Worm (Caenorhabditis elegans): ENCODE results near the gene mrpl-16.

The mrpl-16 gene

DNA sequence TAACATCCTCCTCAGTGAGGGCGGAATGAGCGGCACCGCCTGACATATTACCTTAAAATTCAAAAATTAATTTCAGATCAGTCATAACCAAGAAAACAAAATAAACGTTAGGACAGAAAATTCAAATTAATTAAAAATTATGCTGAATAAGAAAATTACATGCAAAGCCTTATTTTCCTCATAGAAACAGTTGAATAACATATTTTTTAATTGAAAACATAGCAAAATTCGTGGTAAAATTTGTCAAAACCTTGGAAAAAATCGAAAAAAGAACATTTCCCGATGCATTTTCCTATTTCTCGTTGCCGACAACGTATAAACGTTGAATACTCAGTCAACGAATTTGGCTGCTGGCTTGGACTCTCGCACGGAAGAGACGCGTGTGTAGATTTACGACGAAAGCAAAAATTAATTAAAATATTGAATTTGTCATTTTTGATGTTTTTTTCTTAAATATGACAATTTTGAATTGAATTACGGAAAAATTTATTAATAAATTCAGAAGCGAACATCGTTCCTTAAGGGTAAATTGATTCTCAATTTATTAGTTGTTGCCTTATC lies 49.9 kb downstream of the mrpl-16 start, which contains the start of the genes rps-0 and rbg-3 (continued):
- TF ChIP-seq gmeb-2 (tag; optimal IDR thresholded peaks at IDR 0.05) (no peak), ceh-48 (tag; optimal IDR thresholded peaks at IDR 0.05) (peak; percentile 9), Y22D7AL.16 (tag; optimal IDR thresholded peaks at IDR 0.05) (no peak), syd-9 (tag; optimal IDR thresholded peaks at IDR 0.05) (no peak), hlh-6 (tag; optimal IDR thresholded peaks at IDR 0.05) (no peak), mec-3 (tag; optimal IDR thresholded peaks at IDR 0.05; ENCODE audit: borderline replicate concordance) (no peak), ttx-3 (tag; optimal IDR thresholded peaks at IDR 0.05) (no peak), ahr-1 (tag; optimal IDR thresholded peaks at IDR 0.05) (no peak), nfya-1 (tag; optimal IDR thresholded peaks at IDR 0.05) (peak; percentile 87), pag-3 (tag; optimal IDR thresholded peaks at IDR 0.05; ENCODE audit: borderline replicate concordance) (no peak), ets-4 (tag; optimal IDR thresholded peaks at IDR 0.05) (peak; percentile 70), madf-2 (tag; optimal IDR thresholded peaks at IDR 0.05) (no peak), K09A11.1 (tag; optimal IDR thresholded peaks at IDR 0.05; ENCODE audit: insufficient read depth) (no peak), elt-4 (tag; optimal IDR thresholded peaks at IDR 0.05) (no peak), eyg-1 (tag; optimal IDR thresholded peaks at IDR 0.05) (no peak), ama-1 (optimal IDR thresholded peaks at IDR 0.05) (no peak), npax-4 (tag; optimal IDR thresholded peaks at IDR 0.05) (no peak), ztf-16 (tag; optimal IDR thresholded peaks at IDR 0.05) (no peak), sdc-2 (tag; optimal IDR thresholded peaks at IDR 0.05) (no peak), ceh-45 (GFP tag; IDR thresholded peaks at IDR 0.05) (no peak), pat-9 (tag; optimal IDR thresholded peaks at IDR 0.05) (no peak), lim-6 (tag; optimal IDR thresholded peaks at IDR 0.05) (no peak), pqm-1 (tag; optimal IDR thresholded peaks at IDR 0.05) (no peak), dve-1 (tag; optimal IDR thresholded peaks at IDR 0.05) (peak; percentile 67), odd-2 (tag; optimal IDR thresholded peaks at IDR 0.05) (no peak), ref-2 (tag; optimal IDR thresholded peaks at IDR 0.05) (peak; percentile 29)
